Fruit fly (Drosophila melanogaster) whole organism, pupa: ENCODE measurements around the gene MFS18.

Experiments
- CG32121 ChIP-seq: fragments of 200-800 bp; sonication (Bioruptor generic); IDR thresholded peaks from 2 replicates; pipeline ENCODE4 v1.3.6; 2022; ENCODE audit warnings: missing biosample characterization, missing genetic modification characterization
- CG9948 ChIP-seq: fragments of 200-800 bp; sonication (Bioruptor generic); optimal IDR thresholded peaks from 2 replicates; lab custom pipeline; 2018; ENCODE audit warnings: missing biosample characterization, mild to moderate bottlenecking, missing genetic modification characterization, moderate library complexity

DNA sequence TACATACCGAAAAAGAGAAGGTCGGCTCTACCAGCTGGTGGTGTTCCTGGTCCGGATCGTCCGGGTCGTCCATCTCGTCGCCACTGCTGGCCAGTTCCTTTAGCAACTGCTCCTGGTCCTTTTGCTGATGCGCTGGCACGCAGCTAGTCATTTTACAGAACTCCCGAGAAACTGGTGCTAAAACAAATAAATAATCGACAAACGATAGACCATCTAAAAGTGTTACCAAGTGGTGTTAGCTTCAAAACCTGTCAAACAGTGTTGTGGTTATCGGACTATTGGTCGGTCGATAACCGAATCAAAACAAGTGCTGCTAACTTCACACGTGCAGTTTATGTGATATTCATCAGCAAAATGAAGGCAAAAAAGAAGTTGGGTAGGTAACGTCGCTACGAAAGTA, 4.0 kb downstream of the MFS18 start, which contains the start of the genes morgue and Elp3:
- TF ChIP-seq CG9948 (tag; lab: Kevin White, UChicago) (no peak), CG32121 (GFP tag; lab: Robert Waterston, UW) (no peak)
